Worm (Caenorhabditis elegans) whole organism, L4 larva: Measurements from ENCODE around the gene K11D12.11.

Experiments
- ama-1 ChIP-seq: fragments of 150-350 bp; optimal IDR thresholded peaks from 2 replicates; lab custom pipeline; 2014; ENCODE audit warnings: inconsistent platforms, mixed read lengths
- ceh-28 ChIP-seq: fragments of 150-350 bp; optimal IDR thresholded peaks from 2 replicates; lab custom pipeline; 2014; ENCODE audit warnings: missing biosample characterization, missing genetic modification reagents, missing genetic modification characterization
- ceh-62 ChIP-seq: sonication (generic microtip); optimal IDR thresholded peaks from 2 replicates; lab custom pipeline; 2017; ENCODE audit warnings: missing biosample characterization, missing genetic modification characterization
- dpl-1 ChIP-seq: fragments of 150-350 bp; optimal IDR thresholded peaks from 2 replicates; lab custom pipeline; 2014; ENCODE audit warnings: missing biosample characterization, missing genetic modification reagents, missing genetic modification characterization
- lin-15B ChIP-seq: fragments of 150-350 bp; sonication (generic microtip); optimal IDR thresholded peaks from 3 replicates; lab custom pipeline; 2014; ENCODE audit warnings: missing biosample characterization, missing genetic modification characterization
- lin-39 ChIP-seq: fragments of 150-350 bp; optimal IDR thresholded peaks from 2 replicates; lab custom pipeline; 2014; ENCODE audit warnings: missing biosample characterization, missing genetic modification reagents, missing genetic modification characterization
- madf-5 ChIP-seq, 2 experiments: fragments of 200-800 bp; sonication (Bioruptor generic); IDR thresholded peaks; 2 replicates each; pipeline ENCODE4 v1.3.6; 2022; ENCODE audit warnings: missing compliant biosample characterization in 2 of 2, missing genetic modification characterization in 2 of 2
- nhr-102 ChIP-seq: sonication (generic microtip); optimal IDR thresholded peaks from 2 replicates; lab custom pipeline; 2016; ENCODE audit warnings: mild to moderate bottlenecking, missing genetic modification characterization, moderate library complexity, missing compliant biosample characterization
- nhr-11 ChIP-seq: fragments of 150-350 bp; optimal IDR thresholded peaks from 2 replicates; lab custom pipeline; 2014; ENCODE audit warnings: missing biosample characterization, missing genetic modification characterization
- nhr-41 ChIP-seq: fragments of 200-800 bp; sonication (Bioruptor generic); IDR thresholded peaks from 2 replicates; pipeline ENCODE4 v1.3.6; 2022; ENCODE audit warnings: missing genetic modification reagents, missing genetic modification characterization, missing compliant biosample characterization
- snpc-4 ChIP-seq: fragments of 150-350 bp; optimal IDR thresholded peaks from 2 replicates; lab custom pipeline; 2014; ENCODE audit warnings: missing biosample characterization, missing genetic modification characterization
- unc-130 ChIP-seq: sonication (generic microtip); optimal IDR thresholded peaks from 2 replicates; lab custom pipeline; 2016; ENCODE audit warnings: missing genetic modification reagents, missing genetic modification characterization, missing compliant biosample characterization

DNA sequence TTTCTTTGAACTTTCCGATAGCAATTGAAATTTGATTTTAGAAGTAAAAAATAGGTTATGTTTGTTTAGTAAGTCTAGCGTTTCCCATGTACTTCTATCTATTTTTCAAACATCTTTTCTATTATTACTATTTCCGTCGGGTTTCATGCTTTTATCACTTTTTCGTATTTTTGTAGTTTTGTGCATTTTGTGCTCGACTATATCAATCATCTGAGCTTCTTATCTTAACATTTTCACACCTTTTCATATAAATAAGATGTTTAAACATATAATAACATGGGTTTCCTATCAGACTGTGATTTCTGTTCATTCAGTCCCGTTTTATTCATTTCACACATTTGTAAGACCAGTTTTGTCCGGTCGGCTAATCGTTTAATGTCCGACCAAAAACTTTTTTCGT lies 21.3 kb downstream of the K11D12.11 start:
- TF ChIP-seq nhr-41 (GFP tag; lab: Robert Waterston, UW) (no peak), nhr-11 (tag; lab: Kevin White, UChicago) (no peak), ceh-28 (tag; lab: Kevin White, UChicago) (no peak), unc-130 (GFP tag; lab: Kevin White, UChicago) (no peak), snpc-4 (tag; lab: Kevin White, UChicago) (no peak), ceh-62 (tag; lab: Kevin White, UChicago) (no peak), dpl-1 (GFP tag; lab: Kevin White, UChicago) (no peak), nhr-102 (peak; percentile 73), lin-39 (tag; lab: Kevin White, UChicago) (no peak), lin-15B (tag; lab: Kevin White, UChicago) (no peak), madf-5 (GFP tag; IDR thresholded peaks at IDR 0.05; lab: Robert Waterston, UW) (no peak), ama-1 (lab: Kevin White, UChicago) (no peak)
